Worm (Caenorhabditis elegans) whole organism, young adult: ENCODE results near the gene byn-1.

Experiments used
- B0261.1 ChIP-seq: sonication (generic microtip); optimal IDR thresholded peaks from 2 replicates; lab custom pipeline; 2016; ENCODE audit warnings: mild to moderate bottlenecking, missing genetic modification characterization, moderate library complexity, missing compliant biosample characterization
- B0336.3 ChIP-seq: fragments of 200-800 bp; sonication (Bioruptor generic); IDR thresholded peaks from 2 replicates; pipeline ENCODE4 v1.3.6; 2022; ENCODE audit warnings: missing genetic modification characterization, missing compliant biosample characterization
- C17E4.6 ChIP-seq: fragments of 200-800 bp; sonication (Bioruptor generic); IDR thresholded peaks from 2 replicates; pipeline ENCODE4 v1.3.6; 2022; ENCODE audit warnings: missing genetic modification reagents, missing genetic modification characterization, missing compliant biosample characterization
- F33H1.4 ChIP-seq: fragments of 200-800 bp; sonication (Bioruptor generic); IDR thresholded peaks from 2 replicates; pipeline ENCODE4 v1.3.6; 2022; ENCODE audit warnings: missing genetic modification reagents, missing genetic modification characterization, missing compliant biosample characterization
- F39B2.1 ChIP-seq: fragments of 200-800 bp; sonication (Bioruptor generic); IDR thresholded peaks from 2 replicates; pipeline ENCODE4 v1.3.6; 2022; ENCODE audit warnings: missing genetic modification reagents, missing genetic modification characterization, missing compliant biosample characterization
- T07F8.4 ChIP-seq: sonication (generic microtip); optimal IDR thresholded peaks from 2 replicates; lab custom pipeline; 2016; ENCODE audit warnings: mild to moderate bottlenecking, missing genetic modification characterization, moderate library complexity, missing compliant biosample characterization
- aptf-2 ChIP-seq: fragments of 200-800 bp; sonication (Bioruptor generic); conservative IDR thresholded peaks from 2 replicates; pipeline ENCODE4 v1.3.6; 2022; ENCODE audit warnings: missing genetic modification reagents, missing genetic modification characterization, missing compliant biosample characterization
- attf-3 ChIP-seq: fragments of 200-800 bp; sonication (Bioruptor generic); conservative IDR thresholded peaks from 2 replicates; pipeline ENCODE4 v1.3.6; 2022; ENCODE audit warnings: missing genetic modification reagents, missing genetic modification characterization, missing compliant biosample characterization
- cebp-1 ChIP-seq, 2 experiments: fragments of 200-800 bp in 1 of 2; sonication (Bioruptor generic) in 1 of 2; sonication (generic microtip) in 1 of 2; IDR thresholded peaks in 1 of 2; optimal IDR thresholded peaks in 1 of 2; 2 replicates each; pipeline versions ENCODE4 v1.3.6 to Lab custom; 2017 to 2022; ENCODE audit warnings: missing compliant biosample characterization in 2 of 2, missing genetic modification characterization in 2 of 2, mild to moderate bottlenecking in 1 of 2, missing genetic modification reagents in 1 of 2, moderate library complexity in 1 of 2
- ceh-27 ChIP-seq: fragments of 200-800 bp; sonication (Bioruptor generic); optimal IDR thresholded peaks from 2 replicates; lab custom pipeline; 2018; ENCODE audit warnings: mild to moderate bottlenecking, missing genetic modification characterization, moderate library complexity, missing compliant biosample characterization
- ceh-40 ChIP-seq: fragments of 200-800 bp; sonication (Bioruptor generic); IDR thresholded peaks from 2 replicates; pipeline ENCODE4 v1.3.6; 2022; ENCODE audit warnings: missing genetic modification characterization, missing compliant biosample characterization
- ceh-58 ChIP-seq: fragments of 200-800 bp; sonication (Bioruptor generic); IDR thresholded peaks from 2 replicates; pipeline ENCODE4 v1.3.6; 2022; ENCODE audit warnings: missing genetic modification characterization, missing compliant biosample characterization
- ceh-79 ChIP-seq: sonication (generic microtip); optimal IDR thresholded peaks from 2 replicates; lab custom pipeline; 2017; ENCODE audit warnings: mild to moderate bottlenecking, missing genetic modification characterization, missing compliant biosample characterization
- ceh-91 ChIP-seq: fragments of 200-800 bp; sonication (Bioruptor generic); IDR thresholded peaks from 2 replicates; pipeline ENCODE4 v1.3.6; 2022; ENCODE audit warnings: missing genetic modification reagents, missing genetic modification characterization, missing compliant biosample characterization
- chd-7 ChIP-seq: sonication (generic microtip); optimal IDR thresholded peaks from 2 replicates; lab custom pipeline; 2016; ENCODE audit warnings: mild to moderate bottlenecking, missing genetic modification characterization, moderate library complexity, missing compliant biosample characterization
- dpff-1 ChIP-seq: sonication (generic microtip); optimal IDR thresholded peaks from 2 replicates; lab custom pipeline; 2017; ENCODE audit warnings: mild to moderate bottlenecking, missing genetic modification characterization, missing compliant biosample characterization
- dpl-1 ChIP-seq: fragments of 150-350 bp; optimal IDR thresholded peaks from 2 replicates; lab custom pipeline; 2014; ENCODE audit warnings: missing biosample characterization, missing genetic modification reagents, missing genetic modification characterization
- efl-1 ChIP-seq: fragments of 150-350 bp; optimal IDR thresholded peaks from 2 replicates; lab custom pipeline; 2014; ENCODE audit warnings: missing biosample characterization, missing genetic modification reagents, missing genetic modification characterization
- gei-17 ChIP-seq: fragments of 200-800 bp; sonication (Bioruptor generic); optimal IDR thresholded peaks from 2 replicates; lab custom pipeline; 2018; ENCODE audit warnings: mild to moderate bottlenecking, missing genetic modification characterization, missing compliant biosample characterization
- hmg-1.2 ChIP-seq: fragments of 200-800 bp; sonication (Bioruptor generic); IDR thresholded peaks from 2 replicates; pipeline ENCODE4 v1.3.6; 2022; ENCODE audit warnings: missing genetic modification reagents, missing genetic modification characterization, missing compliant biosample characterization
- hsf-1 ChIP-seq: fragments of 200-800 bp; sonication (Bioruptor generic); IDR thresholded peaks from 2 replicates; pipeline ENCODE4 v1.3.6; 2022; ENCODE audit warnings: missing genetic modification reagents, missing genetic modification characterization, missing compliant biosample characterization
- lag-1 ChIP-seq: fragments of 200-800 bp; sonication (Bioruptor generic); IDR thresholded peaks from 2 replicates; pipeline ENCODE4 v1.3.6; 2022; ENCODE audit warnings: missing genetic modification reagents, missing genetic modification characterization, missing compliant biosample characterization
- lir-1 ChIP-seq: fragments of 200-800 bp; sonication (Bioruptor generic); conservative IDR thresholded peaks from 2 replicates; pipeline ENCODE4 v1.3.6; 2022; ENCODE audit warnings: missing genetic modification reagents, missing genetic modification characterization, missing compliant biosample characterization
- madf-6 ChIP-seq: fragments of 200-800 bp; sonication (Bioruptor generic); IDR thresholded peaks from 2 replicates; pipeline ENCODE4 v1.3.6; 2022; ENCODE audit warnings: missing genetic modification reagents, missing genetic modification characterization, missing compliant biosample characterization
- mel-28 ChIP-seq: sonication (generic microtip); optimal IDR thresholded peaks from 2 replicates; lab custom pipeline; 2016; ENCODE audit warnings: borderline replicate concordance, mild to moderate bottlenecking, missing genetic modification characterization, missing compliant biosample characterization
- mes-4 ChIP-seq: sonication (generic microtip); optimal IDR thresholded peaks from 2 replicates; lab custom pipeline; 2016; ENCODE audit warnings: missing genotype, missing genetic modification characterization, missing compliant biosample characterization
- mxl-1 ChIP-seq: sonication (generic microtip); optimal IDR thresholded peaks from 2 replicates; lab custom pipeline; 2016; ENCODE audit warnings: missing genetic modification characterization, missing compliant biosample characterization
- nfya-1 ChIP-seq: sonication (generic microtip); optimal IDR thresholded peaks from 2 replicates; lab custom pipeline; 2017; ENCODE audit warnings: antibody characterized with exemption, missing compliant biosample characterization, missing genetic modification characterization, borderline replicate concordance; ENCODE audit not compliant: insufficient read depth
- nfya-2 ChIP-seq: fragments of 200-800 bp; sonication (Bioruptor generic); IDR thresholded peaks from 2 replicates; pipeline ENCODE4 v1.3.6; 2022; ENCODE audit warnings: missing genetic modification reagents, missing genetic modification characterization, missing compliant biosample characterization
- nfyb-1 ChIP-seq: fragments of 200-800 bp; sonication (Bioruptor generic); IDR thresholded peaks from 2 replicates; pipeline ENCODE4 v1.3.6; 2022; ENCODE audit warnings: missing genetic modification reagents, missing genetic modification characterization, missing compliant biosample characterization
- nhr-27 ChIP-seq: fragments of 200-800 bp; sonication (Bioruptor generic); optimal IDR thresholded peaks from 2 replicates; lab custom pipeline; 2018; ENCODE audit warnings: mild to moderate bottlenecking, missing genetic modification characterization, moderate library complexity, missing compliant biosample characterization
- nhr-90 ChIP-seq: sonication (generic microtip); optimal IDR thresholded peaks from 2 replicates; lab custom pipeline; 2016; ENCODE audit warnings: missing genotype, mild to moderate bottlenecking, missing genetic modification characterization, missing compliant biosample characterization
- repo-1 ChIP-seq: sonication (generic microtip); optimal IDR thresholded peaks from 2 replicates; lab custom pipeline; 2017; ENCODE audit warnings: mild to moderate bottlenecking, missing genetic modification characterization, missing compliant biosample characterization
- sea-2 ChIP-seq: fragments of 200-800 bp; sonication (Bioruptor generic); IDR thresholded peaks from 2 replicates; pipeline ENCODE4 v1.3.6; 2022; ENCODE audit warnings: missing genetic modification characterization, missing compliant biosample characterization
- snpc-1.3 ChIP-seq: sonication (generic microtip); optimal IDR thresholded peaks from 2 replicates; lab custom pipeline; 2017; ENCODE audit warnings: missing genetic modification characterization, mild to moderate bottlenecking, missing compliant biosample characterization, antibody characterized with exemption, moderate library complexity, missing genotype, missing genetic modification reagents; ENCODE audit not compliant: insufficient read depth
- snpc-4 ChIP-seq, 5 experiments: fragments of 150-350 bp in 1 of 5; sonication (generic microtip) in 4 of 5; optimal IDR thresholded peaks; 2 replicates each; lab custom pipeline; 2014 to 2018; ENCODE audit warnings: missing genetic modification characterization in 5 of 5, missing biosample characterization in 3 of 5, antibody characterized with exemption in 2 of 5, mild to moderate bottlenecking in 2 of 5, missing compliant biosample characterization in 2 of 5, missing genotype in 2 of 5, moderate library complexity in 2 of 5, missing genetic modification reagents in 1 of 5
- sptf-2 ChIP-seq: fragments of 200-800 bp; sonication (Bioruptor generic); optimal IDR thresholded peaks from 2 replicates; lab custom pipeline; 2018; ENCODE audit warnings: mild to moderate bottlenecking, missing genetic modification characterization, missing compliant biosample characterization
- tbp1 ChIP-seq: fragments of 200-800 bp; sonication (Bioruptor generic); optimal IDR thresholded peaks from 2 replicates; lab custom pipeline; 2018; ENCODE audit warnings: mild to moderate bottlenecking, missing genetic modification characterization, missing compliant biosample characterization
- tbx-9 ChIP-seq: sonication (generic microtip); optimal IDR thresholded peaks from 2 replicates; lab custom pipeline; 2016; ENCODE audit warnings: borderline replicate concordance, missing genetic modification characterization, inconsistent platforms, missing compliant biosample characterization
- unc-62 ChIP-seq: fragments of 150-350 bp; optimal IDR thresholded peaks from 2 replicates; lab custom pipeline; 2014; ENCODE audit warnings: missing biosample characterization, missing genetic modification reagents, missing genetic modification characterization
- zfh-2 ChIP-seq: fragments of 200-800 bp; sonication (Bioruptor generic); conservative IDR thresholded peaks from 2 replicates; pipeline ENCODE4 v1.3.6; 2022; ENCODE audit warnings: missing genetic modification reagents, missing genetic modification characterization, missing compliant biosample characterization
- ztf-18 ChIP-seq: sonication (generic microtip); optimal IDR thresholded peaks from 2 replicates; lab custom pipeline; 2016; ENCODE audit warnings: missing genotype, mild to moderate bottlenecking, missing genetic modification characterization, missing compliant biosample characterization
- ztf-6 ChIP-seq: fragments of 200-800 bp; sonication (Bioruptor generic); IDR thresholded peaks from 2 replicates; pipeline ENCODE4 v1.3.6; 2022; ENCODE audit warnings: missing genetic modification reagents, missing genetic modification characterization, missing compliant biosample characterization

Gene byn-1

ce11 chrIII:6939523-6939922, 7.7 kb downstream of the byn-1 start, which contains the start of gene F57B9.3:
TSS of gene F57B9.3 (plus strand) at chrIII:6939823.
- TF ChIP-seq cebp-1 (GFP tag; IDR thresholded peaks at IDR 0.05; lab: Robert Waterston, UW), result no peak
- TF ChIP-seq cebp-1 (tag; optimal IDR thresholded peaks at IDR 0.05; lab: Kevin White, UChicago), result peak; percentile 78
- TF ChIP-seq ztf-6, result no peak
- TF ChIP-seq ceh-91 (GFP tag; lab: Robert Waterston, UW), result no peak

- TF ChIP-seq zfh-2 (peak; percentile 76), nfyb-1 (GFP tag; lab: Robert Waterston, UW) (no peak)
These were observed 13.5 kb downstream of the byn-1 start for ce11 chrIII:6945319-6945718.

DNA sequence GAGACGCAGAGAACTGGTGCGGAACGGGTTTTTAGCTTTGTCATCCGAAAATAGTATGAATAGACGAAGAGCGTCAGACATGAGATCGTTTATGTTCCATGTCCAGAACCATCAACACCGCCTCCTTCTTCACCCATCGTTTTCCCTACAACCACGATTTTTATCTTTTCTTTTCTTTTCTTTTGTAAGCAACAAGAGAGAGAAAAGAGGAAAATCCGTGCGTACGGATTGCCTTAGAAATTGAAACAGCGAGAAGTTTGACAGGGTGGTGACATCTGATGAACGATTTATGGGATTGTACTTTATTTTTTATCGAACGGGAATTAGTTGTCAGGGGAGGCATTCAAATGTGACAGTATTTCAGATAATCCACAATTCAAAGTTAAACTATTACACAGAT, 13.9 kb downstream of the byn-1 start, which contains the start of gene abu-13:
Gene abu-13, minus strand, starts transcription at position 152 of the 400 bp plus-strand sequence.
- no peak for TF ChIP-seq ceh-58 (GFP tag; lab: Robert Waterston, UW)
- no peak for TF ChIP-seq ztf-18 (tag; lab: Kevin White, UChicago)
- TF ChIP-seq T07F8.4 (tag; lab: Kevin White, UChicago), result no peak
- no peak for TF ChIP-seq dpff-1 (tag; lab: Kevin White, UChicago)
- TF ChIP-seq B0336.3 (GFP tag; lab: Robert Waterston, UW), result no peak
- TF ChIP-seq aptf-2 (GFP tag; lab: Robert Waterston, UW), result no peak
- TF ChIP-seq F33H1.4 (GFP tag; lab: Robert Waterston, UW), result no peak
- no peak for TF ChIP-seq lag-1 (GFP tag; lab: Robert Waterston, UW)
- no peak for TF ChIP-seq nfya-1 (tag; lab: Kevin White, UChicago)
- TF ChIP-seq F39B2.1, result no peak
- TF ChIP-seq ceh-40, result no peak
- no peak for TF ChIP-seq ceh-27 (GFP tag; lab: Kevin White, UChicago)
- no peak for TF ChIP-seq ceh-79 (tag; lab: Kevin White, UChicago)
- no peak for TF ChIP-seq chd-7 (tag; lab: Kevin White, UChicago)
- TF ChIP-seq B0261.1 (tag; lab: Kevin White, UChicago), result no peak
- no peak for TF ChIP-seq sea-2 (GFP tag; lab: Robert Waterston, UW)
- TF ChIP-seq C17E4.6 (GFP tag; lab: Robert Waterston, UW), result no peak
- no peak for TF ChIP-seq sptf-2 (GFP tag; lab: Kevin White, UChicago)
- TF ChIP-seq, all 124 proteins: peak for 0

DNA sequence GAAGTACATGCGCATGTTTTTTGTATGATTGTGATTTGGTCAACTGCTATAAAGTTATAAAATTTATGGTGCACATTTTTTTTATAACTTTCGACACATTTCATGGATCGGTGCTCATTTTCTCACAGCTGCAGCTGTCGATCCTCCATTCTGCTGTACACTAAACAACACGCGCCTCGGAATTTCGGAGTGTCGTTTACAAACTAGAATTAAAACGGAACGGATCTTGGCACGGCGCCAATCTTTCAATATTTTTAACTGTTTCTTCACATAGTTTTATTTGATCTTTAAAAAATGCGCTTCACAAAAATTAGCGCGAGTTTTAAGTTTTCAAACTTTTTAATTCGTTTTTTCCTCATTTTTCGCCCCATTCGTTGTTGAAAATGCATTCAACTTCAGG, 14.6 kb downstream of the byn-1 start, which contains the start of gene let-711:
Gene let-711, plus strand, starts transcription at position 337 of the 400 bp plus-strand sequence.
- TF ChIP-seq attf-3, result peak; percentile 95
- peak; percentile 89 for TF ChIP-seq efl-1 (GFP tag; lab: Kevin White, UChicago)
- peak; percentile 78 for TF ChIP-seq ceh-91 (GFP tag; lab: Robert Waterston, UW)
- TF ChIP-seq hmg-1.2 (GFP tag; lab: Robert Waterston, UW), result no peak
- peak; percentile 22 for TF ChIP-seq snpc-4 (GFP tag; optimal IDR thresholded peaks at IDR 0.05; lab: Kevin White, UChicago)
- TF ChIP-seq snpc-4 (tag; optimal IDR thresholded peaks at IDR 0.05; lab: Kevin White, UChicago), result no peak
- no peak for TF ChIP-seq ceh-27 (GFP tag; lab: Kevin White, UChicago)
- TF ChIP-seq hsf-1 (GFP tag; lab: Robert Waterston, UW), result 0 out of 2 replicates have a peak, but pooled peaks have one; percentile 39
- TF ChIP-seq nfyb-1 (GFP tag; lab: Robert Waterston, UW), result no peak
- no peak for TF ChIP-seq tbp1
- TF ChIP-seq nhr-90, result no peak
- no peak for TF ChIP-seq gei-17
- no peak for TF ChIP-seq repo-1 (tag; lab: Kevin White, UChicago)
- TF ChIP-seq tbx-9, result no peak
- no peak for TF ChIP-seq unc-62
- no peak for TF ChIP-seq nfya-2 (GFP tag; lab: Robert Waterston, UW)
- no peak for TF ChIP-seq snpc-1.3
- peak; percentile 92 for TF ChIP-seq madf-6 (GFP tag; lab: Robert Waterston, UW)
- no peak for TF ChIP-seq nhr-27
- no peak for TF ChIP-seq lag-1 (GFP tag; lab: Robert Waterston, UW)
- TF ChIP-seq lir-1, result no peak
- TF ChIP-seq mel-28 (tag; lab: Kevin White, UChicago), result no peak
- no peak for TF ChIP-seq mes-4 (tag; lab: Kevin White, UChicago)
- TF ChIP-seq dpl-1 (GFP tag; lab: Kevin White, UChicago), result peak; percentile 37
- TF ChIP-seq mxl-1, result no peak
